Worm (Caenorhabditis elegans) whole organism, early embryonic: Measurements from ENCODE around the gene sru-29.

ENCODE experiments used
- B0310.2 ChIP-seq: sonication (generic microtip); optimal IDR thresholded peaks from 2 replicates; lab custom pipeline; 2016; ENCODE audit warnings: mild to moderate bottlenecking, missing genetic modification characterization, missing compliant biosample characterization
- F13C5.2 ChIP-seq: sonication (generic microtip); optimal IDR thresholded peaks from 2 replicates; lab custom pipeline; 2017; ENCODE audit warnings: mild to moderate bottlenecking, missing genetic modification characterization, inconsistent platforms, missing compliant biosample characterization
- aly-1 ChIP-seq: sonication (generic microtip); optimal IDR thresholded peaks from 2 replicates; lab custom pipeline; 2016; ENCODE audit warnings: missing genetic modification characterization, missing compliant biosample characterization
- ama-1 ChIP-seq: fragments of 150-350 bp; optimal IDR thresholded peaks from 2 replicates; lab custom pipeline; 2014
- ceh-13 ChIP-seq: fragments of 200-800 bp; sonication (Bioruptor generic); optimal IDR thresholded peaks from 2 replicates; lab custom pipeline; 2018; ENCODE audit warnings: mild to moderate bottlenecking, missing genetic modification characterization, missing compliant biosample characterization
- ceh-36 ChIP-seq: sonication (generic microtip); optimal IDR thresholded peaks from 2 replicates; lab custom pipeline; 2016; ENCODE audit warnings: missing genetic modification characterization, inconsistent platforms, missing compliant biosample characterization
- ets-7 ChIP-seq: sonication (generic microtip); optimal IDR thresholded peaks from 2 replicates; lab custom pipeline; 2016; ENCODE audit warnings: missing genotype, missing genetic modification characterization, missing compliant biosample characterization
- flt-1 ChIP-seq: fragments of 200-800 bp; sonication (Bioruptor generic); IDR thresholded peaks from 2 replicates; pipeline ENCODE4 v1.3.6; 2022; ENCODE audit warnings: missing genetic modification characterization, missing compliant biosample characterization
- hmbx-1 ChIP-seq: sonication (generic microtip); optimal IDR thresholded peaks from 2 replicates; lab custom pipeline; 2016; ENCODE audit warnings: mild to moderate bottlenecking, missing genetic modification characterization, missing compliant biosample characterization
- hmg-4 ChIP-seq: fragments of 200-800 bp; sonication (Bioruptor generic); optimal IDR thresholded peaks from 2 replicates; lab custom pipeline; 2018; ENCODE audit warnings: mild to moderate bottlenecking, missing genetic modification characterization, missing compliant biosample characterization
- hnd-1 ChIP-seq: sonication (generic microtip); optimal IDR thresholded peaks from 2 replicates; lab custom pipeline; 2016; ENCODE audit warnings: missing genetic modification characterization, missing compliant biosample characterization
- pes-1 ChIP-seq: fragments of 200-800 bp; sonication (Bioruptor generic); IDR thresholded peaks from 2 replicates; pipeline ENCODE4 v1.3.6; 2022; ENCODE audit warnings: missing genetic modification reagents, missing genetic modification characterization, missing compliant biosample characterization
- scrt-1 ChIP-seq: fragments of 200-800 bp; sonication (Bioruptor generic); IDR thresholded peaks from 2 replicates; pipeline ENCODE4 v1.3.6; 2022; ENCODE audit warnings: missing genetic modification characterization, missing compliant biosample characterization
- sea-1 ChIP-seq: fragments of 200-800 bp; sonication (Bioruptor generic); conservative IDR thresholded peaks from 2 replicates; pipeline ENCODE4 v1.3.6; 2022; ENCODE audit warnings: missing genetic modification characterization, missing compliant biosample characterization
- tbx-11 ChIP-seq: fragments of 200-800 bp; sonication (Bioruptor generic); IDR thresholded peaks from 2 replicates; pipeline ENCODE4 v1.3.6; 2022; ENCODE audit warnings: missing genetic modification characterization, missing compliant biosample characterization
- tbx-37 ChIP-seq: fragments of 200-800 bp; sonication (Bioruptor generic); conservative IDR thresholded peaks from 2 replicates; pipeline ENCODE4 v1.3.6; 2022; ENCODE audit warnings: missing genetic modification reagents, missing genetic modification characterization, missing compliant biosample characterization
- tra-4 ChIP-seq: sonication (generic microtip); optimal IDR thresholded peaks from 2 replicates; lab custom pipeline; 2017; ENCODE audit warnings: missing genetic modification characterization, missing compliant biosample characterization

Gene sru-29

ce11 chrV:9803176-9803575, 8.1 kb upstream of the sru-29 start, which contains the start of gene sru-39:
TSS of gene sru-39 (plus strand) at chrV:9803476.
- no peak for TF ChIP-seq ets-7 (tag; lab: Kevin White, UChicago)

DNA sequence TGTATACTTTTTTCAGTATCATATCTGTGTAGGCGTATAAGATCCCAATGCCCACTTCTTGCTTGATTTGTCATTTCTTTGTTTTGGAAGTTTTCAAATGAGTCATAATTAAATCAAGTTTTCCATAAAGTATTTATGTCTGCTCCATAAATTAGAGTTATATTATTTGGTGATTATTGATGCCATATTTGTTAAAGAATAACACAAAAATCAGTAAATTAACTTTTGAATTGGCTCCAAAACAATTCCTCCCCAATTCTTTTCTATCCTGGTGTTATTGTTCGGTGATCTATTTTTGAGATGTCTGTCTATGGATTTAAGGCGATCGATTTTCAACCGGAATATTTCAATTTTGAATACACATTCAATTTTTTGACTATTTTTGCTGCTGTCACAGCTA, 6.1 kb upstream of the sru-29 start, which contains the start of gene sru-37:
TSS of gene sru-37 (plus strand) at position 301 of the 400 bp plus-strand sequence.
- no peak for TF ChIP-seq tra-4 (tag; lab: Kevin White, UChicago)
- no peak for TF ChIP-seq tbx-11 (GFP tag; lab: Robert Waterston, UW)
- no peak for TF ChIP-seq scrt-1 (GFP tag; lab: Robert Waterston, UW)
- TF ChIP-seq ama-1 (lab: Kevin White, UChicago), result no peak
- no peak for TF ChIP-seq hmbx-1 (tag; lab: Kevin White, UChicago)
- TF ChIP-seq tbx-37 (GFP tag; lab: Robert Waterston, UW), result no peak
- TF ChIP-seq ets-7 (tag; lab: Kevin White, UChicago), result no peak
- no peak for TF ChIP-seq hnd-1
- no peak for TF ChIP-seq aly-1 (tag; lab: Kevin White, UChicago)

ce11 chrV:9812216-9812615, 962 bp downstream of the sru-29 start:
- TF ChIP-seq scrt-1 (GFP tag; lab: Robert Waterston, UW), result no peak

DNA sequence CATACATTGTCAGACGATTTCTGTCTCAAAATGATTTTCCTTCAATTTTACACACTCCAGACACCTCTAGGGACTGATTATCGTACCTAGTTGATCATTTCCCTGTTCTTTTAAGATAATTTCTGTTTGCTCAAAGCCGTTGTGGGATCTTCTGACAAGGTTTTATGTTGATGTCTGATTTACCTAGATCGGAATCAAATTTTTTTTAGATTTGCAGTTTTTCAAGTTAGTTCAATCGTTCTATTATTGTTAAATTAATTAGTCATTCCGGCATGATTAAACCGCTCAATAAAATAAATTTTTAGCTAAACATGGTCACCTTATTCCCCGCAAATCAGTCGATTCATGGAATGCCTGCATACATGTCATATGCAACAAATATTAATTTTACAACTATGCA, 2.3 kb downstream of the sru-29 start, which contains the start of gene sru-30:
TSS of gene sru-30 (plus strand) at position 301 of the 400 bp plus-strand sequence.
- TF ChIP-seq B0310.2 (tag; lab: Kevin White, UChicago), result no peak
- no peak for TF ChIP-seq tbx-37 (GFP tag; lab: Robert Waterston, UW)
- no peak for TF ChIP-seq tra-4 (tag; lab: Kevin White, UChicago)
- TF ChIP-seq hmbx-1 (tag; lab: Kevin White, UChicago), result no peak
- TF ChIP-seq ets-7 (tag; lab: Kevin White, UChicago), result no peak
- TF ChIP-seq aly-1 (tag; lab: Kevin White, UChicago), result no peak
- TF ChIP-seq hmg-4, result no peak
- TF ChIP-seq sea-1 (GFP tag; lab: Robert Waterston, UW), result no peak

- TF ChIP-seq tbx-37 (GFP tag; lab: Robert Waterston, UW) (no peak), ceh-36 (no peak), pes-1 (GFP tag; lab: Robert Waterston, UW) (no peak), ama-1 (lab: Kevin White, UChicago) (no peak), sea-1 (GFP tag; lab: Robert Waterston, UW) (no peak), B0310.2 (tag; lab: Kevin White, UChicago) (no peak), hmbx-1 (tag; lab: Kevin White, UChicago) (no peak), hnd-1 (no peak), scrt-1 (GFP tag; lab: Robert Waterston, UW) (no peak), ceh-13 (no peak)
Measured at ce11 chrV:9816390-9816789, 5.1 kb downstream of the sru-29 start, which contains the start of gene sru-31. TSS of gene sru-31 (plus strand) at chrV:9816690.

- no peak for TF ChIP-seq B0310.2 (tag; lab: Kevin White, UChicago)
- no peak for TF ChIP-seq tra-4 (tag; lab: Kevin White, UChicago)
- TF ChIP-seq hmbx-1 (tag; lab: Kevin White, UChicago), result no peak
- TF ChIP-seq tbx-11 (GFP tag; lab: Robert Waterston, UW), result no peak
- TF ChIP-seq F13C5.2, result no peak
- TF ChIP-seq pes-1 (GFP tag; lab: Robert Waterston, UW), result no peak
- TF ChIP-seq flt-1, result no peak
- no peak for TF ChIP-seq aly-1 (tag; lab: Kevin White, UChicago)
- TF ChIP-seq scrt-1 (GFP tag; lab: Robert Waterston, UW), result no peak
- TF ChIP-seq hmg-4, result no peak
- no peak for TF ChIP-seq ama-1 (lab: Kevin White, UChicago)
- no peak for TF ChIP-seq hnd-1
- no peak for TF ChIP-seq ceh-36
- TF ChIP-seq sea-1 (GFP tag; lab: Robert Waterston, UW), result no peak
- no peak for TF ChIP-seq ets-7 (tag; lab: Kevin White, UChicago)
- TF ChIP-seq tbx-37 (GFP tag; lab: Robert Waterston, UW), result no peak
- TF ChIP-seq ceh-13, result no peak
Measured at ce11 chrV:9821724-9822123, 10.5 kb downstream of the sru-29 start, which contains the start of gene str-193. TSS of gene str-193 (minus strand) at chrV:9821824.

DNA sequence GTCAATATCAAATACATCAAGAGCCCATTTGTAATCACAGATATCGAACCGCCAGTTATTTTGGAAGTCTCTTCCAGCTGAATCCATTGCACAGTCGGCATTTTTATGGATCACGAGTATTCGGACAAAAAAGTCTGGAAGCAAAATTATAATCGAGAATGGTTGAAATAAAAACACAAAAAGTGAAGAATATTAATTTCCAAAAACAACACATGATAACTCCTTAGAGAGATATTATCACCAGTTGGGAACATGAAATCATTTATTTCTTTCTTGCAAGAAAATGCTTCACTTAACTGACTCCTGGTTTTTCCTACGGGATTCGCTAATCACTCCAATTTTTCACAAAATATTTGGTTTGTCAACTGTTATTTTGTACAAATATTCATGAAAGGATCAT, 12.9 kb downstream of the sru-29 start, which contains the start of gene str-2:
TSS of gene str-2 (minus strand) at position 101 of the 400 bp plus-strand sequence.
- TF ChIP-seq hmbx-1 (tag; lab: Kevin White, UChicago) (no peak), hnd-1 (no peak), pes-1 (GFP tag; lab: Robert Waterston, UW) (no peak), ets-7 (tag; lab: Kevin White, UChicago) (no peak), scrt-1 (GFP tag; lab: Robert Waterston, UW) (no peak), B0310.2 (tag; lab: Kevin White, UChicago) (no peak), aly-1 (tag; lab: Kevin White, UChicago) (no peak), tbx-37 (GFP tag; lab: Robert Waterston, UW) (no peak), F13C5.2 (no peak), tbx-11 (GFP tag; lab: Robert Waterston, UW) (no peak), hmg-4 (no peak), ama-1 (lab: Kevin White, UChicago) (no peak), ceh-36 (no peak), ceh-13 (no peak), tra-4 (tag; lab: Kevin White, UChicago) (no peak), sea-1 (GFP tag; lab: Robert Waterston, UW) (no peak), flt-1 (no peak)

ce11 chrV:9833900-9834299, 22.6 kb downstream of the sru-29 start, which contains the start of gene sru-40:
TSS of gene sru-40 (minus strand) at chrV:9834000.
- no peak for TF ChIP-seq tbx-37 (GFP tag; lab: Robert Waterston, UW)
- TF ChIP-seq hmg-4, result no peak
- no peak for TF ChIP-seq B0310.2 (tag; lab: Kevin White, UChicago)
- TF ChIP-seq F13C5.2, result no peak
- no peak for TF ChIP-seq ceh-36
- TF ChIP-seq hmbx-1 (tag; lab: Kevin White, UChicago), result no peak
- TF ChIP-seq sea-1 (GFP tag; lab: Robert Waterston, UW), result no peak
- TF ChIP-seq flt-1, result no peak
- TF ChIP-seq scrt-1 (GFP tag; lab: Robert Waterston, UW), result no peak
- no peak for TF ChIP-seq aly-1 (tag; lab: Kevin White, UChicago)
- TF ChIP-seq tbx-11 (GFP tag; lab: Robert Waterston, UW), result no peak
- no peak for TF ChIP-seq ceh-13
- TF ChIP-seq tra-4 (tag; lab: Kevin White, UChicago), result no peak
- no peak for TF ChIP-seq ets-7 (tag; lab: Kevin White, UChicago)
- TF ChIP-seq pes-1 (GFP tag; lab: Robert Waterston, UW), result no peak
- TF ChIP-seq ama-1 (lab: Kevin White, UChicago), result no peak
